Worm (Caenorhabditis elegans): ENCODE data around the gene srt-55.

- TF ChIP-seq nhr-20 (tag; optimal IDR thresholded peaks at IDR 0.05) (no peak), fos-1 (tag; optimal IDR thresholded peaks at IDR 0.05) (no peak), zag-1 (tag; optimal IDR thresholded peaks at IDR 0.05) (no peak)
Measured at ce11 chrIII:10069278-10069677, 37.0 kb downstream of the srt-55 start, which contains the start of gene T16G12.6.

All from whole organism, L1 larva.